Worm (Caenorhabditis elegans) whole organism, L4/young adult: ENCODE data around the gene srh-10.

Experiments
- dao-5 ChIP-seq: sonication (generic microtip); optimal IDR thresholded peaks from 2 replicates; lab custom pipeline; 2016; ENCODE audit warnings: missing genotype, missing genetic modification characterization, moderate library complexity, missing compliant biosample characterization
- him-1 ChIP-seq: sonication (generic microtip); optimal IDR thresholded peaks from 2 replicates; lab custom pipeline; 2016; ENCODE audit warnings: missing genotype, missing genetic modification reagents, missing genetic modification characterization, missing compliant biosample characterization

DNA sequence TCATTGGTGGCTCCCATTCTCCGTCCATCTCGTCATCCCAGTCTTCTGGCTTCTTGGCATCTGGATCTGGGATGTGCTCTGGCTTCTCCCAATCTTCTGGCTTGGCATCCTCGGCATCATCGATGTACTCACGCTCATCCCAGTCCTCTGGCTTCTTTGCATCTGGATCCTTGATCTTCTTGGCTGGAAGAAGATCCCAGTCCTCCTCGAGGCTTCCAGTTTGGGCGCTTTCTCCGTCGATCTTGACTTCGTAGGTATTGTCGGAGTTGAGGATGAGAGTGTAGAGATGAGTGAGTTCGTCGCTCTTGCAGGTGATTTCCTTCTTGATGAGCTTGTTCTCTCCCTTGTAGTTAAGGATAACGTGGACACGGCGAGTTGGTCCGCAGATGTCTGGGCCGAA is 32.7 kb upstream of the srh-10 start:
- TF ChIP-seq him-1 (tag; lab: Kevin White, UChicago) (no peak), dao-5 (tag; lab: Kevin White, UChicago) (no peak)
